Worm (Caenorhabditis elegans): ENCODE measurements around the gene K08E4.3.

The K08E4.3 gene

DNA sequence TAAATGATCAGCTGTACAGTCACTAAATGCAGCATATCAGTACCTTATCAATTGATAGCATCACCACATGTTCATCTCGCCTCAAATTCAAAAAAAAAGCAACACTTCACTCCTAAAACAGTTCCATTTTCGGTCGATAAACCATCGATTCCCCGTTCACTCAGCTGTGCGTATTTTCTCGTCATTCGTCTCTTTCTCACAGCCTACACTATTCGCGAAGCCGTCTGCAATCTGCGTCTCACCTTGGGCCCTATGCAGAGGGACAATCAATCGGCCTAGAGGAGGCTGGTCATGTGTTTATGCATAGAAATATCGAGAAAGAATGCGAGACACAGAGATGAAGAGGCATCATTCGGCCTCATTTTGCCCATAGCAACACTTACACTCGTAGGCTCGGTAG is 25.2 kb upstream of the K08E4.3 start (continued):
- TF ChIP-seq egl-13 (tag; optimal IDR thresholded peaks at IDR 0.05): peak; percentile 27
- TF ChIP-seq xbp-1 (tag; optimal IDR thresholded peaks at IDR 0.05): peak; percentile 75
- no peak for TF ChIP-seq nhr-84 (tag; optimal IDR thresholded peaks at IDR 0.05)
- peak; percentile 85 for TF ChIP-seq ztf-4 (tag; optimal IDR thresholded peaks at IDR 0.05)
- TF ChIP-seq dpl-1 (GFP tag; optimal IDR thresholded peaks at IDR 0.05): peak; percentile 60 to 70 (median 63)
- no peak for TF ChIP-seq unc-98 (GFP tag; IDR thresholded peaks at IDR 0.05)
- TF ChIP-seq C16A3.4 (tag; optimal IDR thresholded peaks at IDR 0.05): peak; percentile 83
- peak; percentile 81 for TF ChIP-seq jun-1 (tag; optimal IDR thresholded peaks at IDR 0.05)
- no peak for TF ChIP-seq hlh-4 (tag; optimal IDR thresholded peaks at IDR 0.05)
- TF ChIP-seq nhr-47 (tag; optimal IDR thresholded peaks at IDR 0.05): peak; percentile 85
- TF ChIP-seq sup-37 (GFP tag; optimal IDR thresholded peaks at IDR 0.05): no peak
- TF ChIP-seq rnt-1 (tag; optimal IDR thresholded peaks at IDR 0.05): peak; percentile 68
- TF ChIP-seq unc-30 (tag; optimal IDR thresholded peaks at IDR 0.05): no peak
- TF ChIP-seq fkh-10 (GFP tag; optimal IDR thresholded peaks at IDR 0.05): no peak
- TF ChIP-seq tlp-1 (tag; optimal IDR thresholded peaks at IDR 0.05): no peak
- no peak for TF ChIP-seq zip-4 (GFP tag; optimal IDR thresholded peaks at IDR 0.05)
- TF ChIP-seq snpc-4 (tag; optimal IDR thresholded peaks at IDR 0.05): no peak
- peak; percentile 62 to 86 for TF ChIP-seq lin-35 (GFP tag; optimal IDR thresholded peaks at IDR 0.05)
- TF ChIP-seq lir-3 (tag; optimal IDR thresholded peaks at IDR 0.05; ENCODE audit: poor library complexity): peak; percentile 68
- no peak for TF ChIP-seq efl-3 (GFP tag; optimal IDR thresholded peaks at IDR 0.05)
- TF ChIP-seq efl-1 (optimal IDR thresholded peaks at IDR 0.05): peak; percentile 79 to 82
- TF ChIP-seq efl-1 (GFP tag; optimal IDR thresholded peaks at IDR 0.05 in 1 of 2): peak; percentile 67 to 92
- peak in 1 of 2 experiments; percentile 55 for TF ChIP-seq ztf-11 (tag; optimal IDR thresholded peaks at IDR 0.05)
- no peak for TF ChIP-seq vab-15 (tag; optimal IDR thresholded peaks at IDR 0.05)
- peak in 2 of 6 experiments; percentile 71 to 80 for TF ChIP-seq elt-3 (tag; optimal IDR thresholded peaks at IDR 0.05)
- no peak for TF ChIP-seq nhr-12 (tag; optimal IDR thresholded peaks at IDR 0.05)
- no peak for TF ChIP-seq sptf-1 (tag; optimal IDR thresholded peaks at IDR 0.05)
- peak; percentile 93 for TF ChIP-seq nhr-85 (tag)
- TF ChIP-seq nhr-28 (tag; optimal IDR thresholded peaks at IDR 0.05): no peak
- peak; percentile 66 for TF ChIP-seq lin-13 (GFP tag; optimal IDR thresholded peaks at IDR 0.05)
- TF ChIP-seq ceh-8 (GFP tag; optimal IDR thresholded peaks at IDR 0.05): no peak
- TF ChIP-seq mep-1 (tag; optimal IDR thresholded peaks at IDR 0.05): peak; percentile 93
- TF ChIP-seq blmp-1 (tag; optimal IDR thresholded peaks at IDR 0.05): peak; percentile 44
- no peak for TF ChIP-seq aly-2 (tag; optimal IDR thresholded peaks at IDR 0.05)
- no peak for TF ChIP-seq hlh-17 (GFP tag; optimal IDR thresholded peaks at IDR 0.05; ENCODE audit: borderline replicate concordance)
- peak; percentile 67 for TF ChIP-seq fos-1 (tag; optimal IDR thresholded peaks at IDR 0.05)

DNA sequence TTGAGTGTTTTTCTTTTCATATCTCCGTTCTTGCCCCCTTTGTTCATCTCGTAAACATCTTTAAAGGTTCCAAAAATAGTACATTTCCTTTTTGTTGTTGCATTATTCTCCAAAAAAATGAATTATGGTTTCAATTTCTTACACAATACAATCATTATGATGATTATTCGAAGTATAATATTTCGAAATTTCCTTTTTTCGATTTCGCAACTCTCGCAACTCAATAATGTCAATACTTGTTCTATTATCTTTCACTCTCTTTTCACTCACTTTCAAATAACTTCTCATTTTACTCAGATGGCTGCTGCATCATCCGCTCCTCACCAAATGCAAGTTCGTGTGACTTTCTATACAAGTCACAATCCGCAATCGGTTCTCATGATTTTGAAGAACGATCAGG is 23.6 kb upstream of the K08E4.3 start, which contains the start of gene sqst-1:
TSS of gene sqst-1 (plus strand) at position 298 of the 400 bp plus-strand sequence.
- TF ChIP-seq unc-62 (GFP tag; optimal IDR thresholded peaks at IDR 0.05) (no peak), blmp-1 (tag; optimal IDR thresholded peaks at IDR 0.05) (peak; percentile 26), C04F5.9 (tag; optimal IDR thresholded peaks at IDR 0.05) (no peak), skn-1 (tag; optimal IDR thresholded peaks at IDR 0.05) (peak; percentile 99), mep-1 (tag; optimal IDR thresholded peaks at IDR 0.05) (peak; percentile 11)

DNA sequence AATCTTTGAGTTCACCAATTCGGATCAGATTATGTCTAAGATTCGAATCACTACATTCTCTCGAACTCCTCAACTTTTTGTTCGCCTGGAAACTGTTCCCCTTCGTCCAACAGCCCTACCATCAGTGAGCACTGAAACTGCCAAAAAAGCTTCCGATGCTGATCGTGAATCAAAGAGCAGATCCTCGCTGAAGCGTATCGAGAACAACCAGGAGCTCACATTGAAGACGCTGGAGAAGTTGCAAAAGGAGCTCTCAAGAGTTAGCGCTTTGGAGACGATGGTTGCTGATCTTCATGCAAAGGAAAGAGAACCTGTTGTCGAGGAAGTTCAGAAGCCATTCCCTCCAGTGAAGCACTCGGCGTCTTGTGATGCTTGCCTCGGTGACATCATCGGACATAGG is 22.8 kb upstream of the K08E4.3 start:
- TF ChIP-seq ztf-4 (tag; optimal IDR thresholded peaks at IDR 0.05) (peak; percentile 4), nhr-84 (tag; optimal IDR thresholded peaks at IDR 0.05) (no peak), pax-3 (tag; optimal IDR thresholded peaks at IDR 0.05) (no peak), hlh-17 (GFP tag; optimal IDR thresholded peaks at IDR 0.05; ENCODE audit: borderline replicate concordance) (no peak), skn-1 (tag; optimal IDR thresholded peaks at IDR 0.05) (peak; percentile 7)
